Worm (Caenorhabditis elegans): ENCODE results near the gene F59A1.18.
"Not testable (repeated sequence)": the region's sequence is repeated elsewhere in the genome, so short reads cannot be mapped to it uniquely, and the experiment has no call there.

The F59A1.18 gene

DNA sequence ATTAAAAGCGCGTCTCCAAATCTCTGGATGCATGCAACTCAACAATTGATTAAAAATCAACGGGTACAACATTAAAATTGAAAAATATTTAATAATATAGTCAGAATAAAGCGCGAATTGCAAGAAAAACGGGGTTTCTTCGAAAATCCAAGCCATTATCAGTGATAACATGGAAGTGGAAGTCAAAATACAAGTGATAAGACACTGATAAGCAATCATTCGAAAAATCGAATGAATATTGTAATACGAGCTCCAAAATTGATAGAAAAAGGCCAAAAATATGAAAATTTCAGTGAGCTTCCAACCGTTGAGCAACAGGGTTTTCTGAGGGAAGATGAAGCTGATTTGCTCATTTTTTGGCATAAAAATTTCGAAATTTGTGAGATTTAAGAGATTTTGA lies 7.5 kb upstream of the F59A1.18 start:
- no peak for TF ChIP-seq nhr-6 (tag; optimal IDR thresholded peaks at IDR 0.05)
- no peak for TF ChIP-seq lsy-2 (tag; optimal IDR thresholded peaks at IDR 0.05)
- TF ChIP-seq pqm-1 (tag; optimal IDR thresholded peaks at IDR 0.05) = peak; percentile 75

DNA sequence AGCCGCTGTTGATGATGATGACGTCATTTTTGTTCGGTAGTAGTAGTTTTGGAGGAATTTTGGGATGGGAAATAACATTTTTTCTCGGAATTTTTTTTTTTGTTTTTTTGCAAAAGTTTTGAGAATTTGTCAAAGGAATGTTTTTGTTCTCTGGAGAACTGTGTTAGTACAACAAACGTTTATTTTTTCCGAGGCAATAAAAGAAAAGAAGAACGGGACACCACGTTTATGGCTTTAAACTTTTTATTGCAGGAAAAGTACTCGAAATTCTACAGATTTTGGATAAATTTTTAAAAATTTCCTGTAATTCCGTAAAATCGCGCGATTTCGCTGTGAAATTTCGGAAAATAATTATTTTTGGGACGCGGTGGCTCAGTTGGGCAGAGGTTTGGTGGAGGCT lies 4.2 kb upstream of the F59A1.18 start, which contains the start of gene F59A1.13:
Gene F59A1.13 (minus strand): TSS at position 101 of the 400 bp plus-strand sequence.
- TF ChIP-seq madf-5 (GFP tag; IDR thresholded peaks at IDR 0.05) = no peak

DNA sequence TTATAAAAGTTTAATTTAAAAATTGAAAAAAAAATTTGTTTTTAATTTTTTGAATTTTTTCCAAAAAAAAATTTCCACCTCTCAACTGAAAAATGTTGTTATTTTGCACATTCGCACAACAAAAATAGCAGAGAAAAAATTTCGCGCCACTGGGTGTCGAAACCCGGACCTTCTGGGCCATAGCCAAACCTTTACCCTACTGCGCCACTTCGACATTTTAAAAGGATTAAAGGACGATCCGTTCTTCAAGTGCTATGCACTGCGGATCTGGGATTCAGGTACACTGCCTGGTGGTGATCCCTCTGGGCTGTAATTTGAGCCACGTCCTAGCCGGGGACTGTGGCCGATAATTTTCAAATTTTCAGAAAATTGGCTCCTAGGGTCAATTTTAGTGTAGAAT lies 646 bp upstream of the F59A1.18 start:
- TF ChIP-seq madf-5 (GFP tag; IDR thresholded peaks at IDR 0.05) = peak in 1 of 2 experiments; percentile 43; a peak in 1 of 4 replicates
- peak; percentile 31; the same call in 1 of the 2 replicates for TF ChIP-seq lin-38 (GFP tag; IDR thresholded peaks at IDR 0.05)
- 0 out of 2 replicates have a peak, but pooled peaks have one; percentile 15 for TF ChIP-seq pha-4 (GFP tag; IDR thresholded peaks at IDR 0.05)
- not testable (repeated sequence) for TF ChIP-seq pha-4 (tag; optimal IDR thresholded peaks at IDR 0.05)
- TF ChIP-seq snpc-1.2 (GFP tag; IDR thresholded peaks at IDR 0.05) = peak; percentile 32; the same call in 1 of the 2 replicates
- peak; percentile 75 for TF ChIP-seq lim-7 (GFP tag; IDR thresholded peaks at IDR 0.05)
- TF ChIP-seq egl-43 (GFP tag; IDR thresholded peaks at IDR 0.05) = 0 out of 2 replicates have a peak, but pooled peaks have one; percentile 30
- TF ChIP-seq vab-7 (GFP tag; IDR thresholded peaks at IDR 0.05) = peak; percentile 62
- TF ChIP-seq nhr-41 (GFP tag; IDR thresholded peaks at IDR 0.05) = 0 out of 2 replicates have a peak, but pooled peaks have one; percentile 26

DNA sequence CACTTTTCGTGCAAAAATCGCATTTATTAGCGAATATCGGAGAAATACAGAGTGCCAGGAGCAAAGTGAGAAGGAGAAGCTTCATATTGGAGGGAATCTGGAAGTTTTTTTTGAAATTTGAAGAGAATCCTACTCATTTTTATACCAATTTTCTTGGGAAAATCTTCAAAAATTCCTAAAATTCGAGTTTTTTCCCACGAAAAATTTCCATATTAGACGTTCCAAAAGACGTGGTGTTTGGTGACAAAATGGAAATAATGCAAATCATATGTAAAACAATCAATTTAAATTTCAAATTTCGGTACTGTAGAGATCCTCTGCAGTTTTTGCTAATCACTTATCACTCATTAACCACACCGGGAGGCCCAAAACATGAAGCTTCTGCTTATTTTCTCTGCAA lies 1.9 kb downstream of the F59A1.18 start, which contains the start of the genes F59A1.16 and F59A1.6:
Gene F59A1.16 (minus strand): TSS at position 101 of the 400 bp plus-strand sequence.
Gene F59A1.6 (plus strand): TSS at position 285 of the 400 bp plus-strand sequence.
- TF ChIP-seq gei-8 (GFP tag; optimal IDR thresholded peaks at IDR 0.05) = no peak

DNA sequence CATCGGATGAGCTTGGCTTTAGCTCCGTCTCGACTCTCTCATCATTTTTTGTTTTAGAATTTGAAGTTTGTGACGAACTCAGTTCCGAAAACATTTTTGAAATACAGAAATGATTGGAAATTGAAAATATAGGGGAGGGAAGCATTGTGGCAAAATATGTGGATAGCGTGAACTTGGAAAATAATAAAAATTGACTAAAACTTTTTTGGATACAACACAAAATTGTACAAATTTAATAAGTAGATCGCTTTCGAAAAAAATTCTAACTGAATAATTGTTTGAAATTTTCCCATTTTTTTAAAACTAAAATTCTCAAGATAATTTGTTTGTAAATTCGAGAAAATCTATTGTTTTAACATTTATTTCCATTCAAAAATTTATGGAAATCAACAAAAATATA lies 3.0 kb downstream of the F59A1.18 start, which contains the start of gene F59A1.15:
Gene F59A1.15 (minus strand): TSS at position 101 of the 400 bp plus-strand sequence.
- no peak for TF ChIP-seq ceh-28 (tag; optimal IDR thresholded peaks at IDR 0.05)
- TF ChIP-seq snpc-1.2 (GFP tag; IDR thresholded peaks at IDR 0.05) = no peak
- no peak for TF ChIP-seq mdl-1 (tag; optimal IDR thresholded peaks at IDR 0.05)
- no peak for TF ChIP-seq ctbp-1 (GFP tag; IDR thresholded peaks at IDR 0.05)
- no peak for TF ChIP-seq dmd-8 (GFP tag; IDR thresholded peaks at IDR 0.05)
- no peak for TF ChIP-seq unc-62 (GFP tag; optimal IDR thresholded peaks at IDR 0.05 in 1 of 2)
- no peak for TF ChIP-seq unc-62 (tag; optimal IDR thresholded peaks at IDR 0.05)

DNA sequence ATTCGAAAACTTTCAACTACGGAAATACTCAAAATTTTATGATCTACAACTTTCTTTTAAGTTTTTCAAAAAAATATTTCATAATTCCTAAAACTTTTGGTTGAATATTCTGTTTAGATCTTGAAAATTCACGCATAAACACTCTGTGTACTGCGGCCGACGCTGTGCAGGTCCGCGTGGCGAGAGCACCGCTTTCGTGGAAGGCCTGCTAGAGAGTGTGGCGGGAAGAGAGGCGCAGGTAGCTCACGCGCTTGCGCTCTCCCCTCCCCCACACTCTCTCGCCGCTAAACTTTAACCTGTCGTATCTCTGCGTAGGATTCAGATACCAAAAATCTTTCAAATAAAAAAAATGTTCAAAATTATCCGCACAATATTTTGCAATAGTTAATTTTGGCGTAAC lies 3.5 kb downstream of the F59A1.18 start:
- TF ChIP-seq hmg-1.1 (GFP tag; IDR thresholded peaks at IDR 0.05) = no peak
- TF ChIP-seq nhr-28 (tag; optimal IDR thresholded peaks at IDR 0.05) = no peak
- TF ChIP-seq set-16 (GFP tag; IDR thresholded peaks at IDR 0.05) = peak; percentile 84
- TF ChIP-seq jun-1 (tag; optimal IDR thresholded peaks at IDR 0.05) = no peak
- TF ChIP-seq tra-1 (GFP tag; IDR thresholded peaks at IDR 0.05) = no peak
- TF ChIP-seq F49E8.2 (tag; optimal IDR thresholded peaks at IDR 0.05; ENCODE audit: borderline replicate concordance) = no peak
- no peak for TF ChIP-seq spr-3 (GFP tag; optimal IDR thresholded peaks at IDR 0.05)

DNA sequence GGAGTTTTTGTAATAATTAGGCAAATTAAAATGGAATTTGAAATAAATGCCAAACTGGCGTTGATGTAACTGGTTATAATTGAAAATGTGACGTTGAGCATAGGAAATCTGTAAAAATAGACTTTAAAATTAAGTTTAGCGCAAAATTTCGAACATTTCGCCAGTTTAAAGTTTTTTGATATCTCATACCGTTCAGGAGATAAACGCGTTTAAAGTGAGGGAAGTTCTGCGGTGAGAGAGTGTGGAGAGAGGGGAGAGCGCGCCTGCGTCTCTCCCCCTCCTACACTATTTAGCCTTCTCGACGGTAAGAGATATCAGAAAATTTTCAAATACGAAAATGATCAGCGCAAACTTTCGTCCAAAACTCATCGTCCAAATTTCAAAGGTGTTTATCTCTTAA lies 10.2 kb downstream of the F59A1.18 start, which contains the start of gene str-92:
Gene str-92 (minus strand): TSS at position 101 of the 400 bp plus-strand sequence.
- TF ChIP-seq zip-11 (GFP tag; IDR thresholded peaks at IDR 0.05) (no peak), lin-13 (GFP tag; optimal IDR thresholded peaks at IDR 0.05) (no peak), rbr-2 (tag; optimal IDR thresholded peaks at IDR 0.05) (no peak), T20F7.1 (GFP tag; optimal IDR thresholded peaks at IDR 0.05) (no peak), Y48G9A.11 (GFP tag; IDR thresholded peaks at IDR 0.05) (no peak), Y5F2A.4 (GFP tag; optimal IDR thresholded peaks at IDR 0.05) (no peak), daf-16 (GFP tag; optimal IDR thresholded peaks at IDR 0.05) (no peak), daf-16 (tag; optimal IDR thresholded peaks at IDR 0.05) (no peak), lin-38 (GFP tag; IDR thresholded peaks at IDR 0.05) (no peak), cey-2 (tag; optimal IDR thresholded peaks at IDR 0.05; ENCODE audit: borderline replicate concordance, insufficient read depth) (no peak), unc-62 (GFP tag; optimal IDR thresholded peaks at IDR 0.05 in 1 of 2) (no peak), unc-62 (tag; optimal IDR thresholded peaks at IDR 0.05) (no peak), dmd-8 (GFP tag; IDR thresholded peaks at IDR 0.05) (no peak), ama-1 (optimal IDR thresholded peaks at IDR 0.05) (no peak), Y75B8A.6 (GFP tag; IDR thresholded peaks at IDR 0.05) (no peak), duxl-1 (tag; optimal IDR thresholded peaks at IDR 0.05; ENCODE audit: poor library complexity) (no peak), nhr-28 (tag; optimal IDR thresholded peaks at IDR 0.05) (no peak), ceh-20 (GFP tag; IDR thresholded peaks at IDR 0.05) (no peak), nhr-11 (tag; optimal IDR thresholded peaks at IDR 0.05) (no peak)

Measured in whole organism, L4 larva.